Fruit fly (Drosophila melanogaster) whole organism, embryonic: ENCODE results near the gene CG31819.

Source experiments
- B-H1 ChIP-seq: fragments of 200-800 bp; sonication (Bioruptor generic); IDR thresholded peaks from 3 replicates; pipeline ENCODE4 v1.3.6; 2022; ENCODE audit warnings: missing biosample characterization, missing genetic modification characterization
- CG10462 ChIP-seq: fragments of 200-800 bp; sonication (Bioruptor generic); optimal IDR thresholded peaks from 2 replicates; lab custom pipeline; 2016; ENCODE audit warnings: missing biosample characterization, missing genetic modification characterization
- CG11560 ChIP-seq: fragments of 200-800 bp; sonication (Bioruptor generic); IDR thresholded peaks from 3 replicates; pipeline ENCODE4 v1.3.6; 2022; ENCODE audit warnings: missing biosample characterization, missing genetic modification characterization
- CG12104 ChIP-seq: fragments of 200-800 bp; sonication (Bioruptor generic); optimal IDR thresholded peaks from 3 replicates; lab custom pipeline; 2016; ENCODE audit warnings: missing biosample characterization, missing genetic modification characterization
- CG14965 ChIP-seq: fragments of 200-800 bp; sonication (Bioruptor generic); optimal IDR thresholded peaks from 2 replicates; lab custom pipeline; 2016; ENCODE audit warnings: missing biosample characterization, missing genetic modification characterization, borderline replicate concordance
- CG15011 ChIP-seq: fragments of 200-800 bp; sonication (Bioruptor generic); optimal IDR thresholded peaks from 3 replicates; lab custom pipeline; 2018; ENCODE audit warnings: missing biosample characterization, mild to moderate bottlenecking, missing genetic modification characterization
- CG17361 ChIP-seq: fragments of 200-800 bp; sonication (Bioruptor generic); IDR thresholded peaks from 3 replicates; pipeline ENCODE4 v1.3.6; 2022; ENCODE audit warnings: missing biosample characterization, missing genetic modification characterization
- CG1832 ChIP-seq: fragments of 200-800 bp; sonication (Bioruptor generic); optimal IDR thresholded peaks from 2 replicates; lab custom pipeline; 2017; ENCODE audit warnings: missing biosample characterization, mild to moderate bottlenecking, missing genetic modification characterization, inconsistent platforms
- CG2116 ChIP-seq: fragments of 200-800 bp; sonication (Bioruptor generic); optimal IDR thresholded peaks from 3 replicates; lab custom pipeline; 2018; ENCODE audit warnings: missing biosample characterization, mild to moderate bottlenecking, missing genetic modification characterization
- CG2129 ChIP-seq: fragments of 200-800 bp; sonication (Bioruptor generic); IDR thresholded peaks from 2 replicates; pipeline ENCODE4 v1.3.6; 2022; ENCODE audit warnings: missing biosample characterization, missing genetic modification characterization; ENCODE audit not compliant: partially characterized antibody
- CG30431 ChIP-seq: fragments of 200-800 bp; sonication (Bioruptor generic); optimal IDR thresholded peaks from 2 replicates; lab custom pipeline; 2017; ENCODE audit warnings: missing biosample characterization, missing genetic modification characterization
- CG3065 ChIP-seq: fragments of 200-800 bp; sonication (Bioruptor generic); optimal IDR thresholded peaks from 2 replicates; lab custom pipeline; 2016; ENCODE audit warnings: missing biosample characterization, missing genetic modification characterization
- CG31365 ChIP-seq: fragments of 200-800 bp; sonication (Bioruptor generic); optimal IDR thresholded peaks from 2 replicates; lab custom pipeline; 2018; ENCODE audit warnings: missing biosample characterization, mild to moderate bottlenecking, missing genetic modification characterization
- CG33213 ChIP-seq: fragments of 200-800 bp; sonication (Bioruptor generic); optimal IDR thresholded peaks from 3 replicates; lab custom pipeline; 2016; ENCODE audit warnings: missing biosample characterization, missing genetic modification characterization
- CG4328 ChIP-seq: fragments of 200-800 bp; sonication (Bioruptor generic); optimal IDR thresholded peaks from 3 replicates; lab custom pipeline; 2017; ENCODE audit warnings: missing biosample characterization, missing genetic modification reagents, missing genetic modification characterization
- CG43689 ChIP-seq: fragments of 200-800 bp; sonication (Bioruptor generic); IDR thresholded peaks from 2 replicates; pipeline ENCODE4 v1.3.6; 2022; ENCODE audit warnings: missing biosample characterization, missing genetic modification characterization
- CG4424 ChIP-seq: fragments of 200-800 bp; sonication (Bioruptor generic); optimal IDR thresholded peaks from 3 replicates; lab custom pipeline; 2016; ENCODE audit warnings: missing biosample characterization, missing genetic modification characterization
- CG8281 ChIP-seq: fragments of 200-800 bp; sonication (Bioruptor generic); optimal IDR thresholded peaks from 2 replicates; lab custom pipeline; 2018; ENCODE audit warnings: missing biosample characterization, mild to moderate bottlenecking, missing genetic modification characterization, moderate library complexity
- Dbx ChIP-seq: fragments of 200-800 bp; sonication (Bioruptor generic); IDR thresholded peaks from 3 replicates; pipeline ENCODE4 v1.3.6; 2022; ENCODE audit warnings: missing biosample characterization, missing genetic modification characterization
- Fer1 ChIP-seq: fragments of 200-800 bp; sonication (Bioruptor generic); optimal IDR thresholded peaks from 2 replicates; lab custom pipeline; 2017; ENCODE audit warnings: missing biosample characterization, mild to moderate bottlenecking, missing genetic modification characterization
- HLH54F ChIP-seq: fragments of 200-800 bp; sonication (Bioruptor generic); optimal IDR thresholded peaks from 3 replicates; lab custom pipeline; 2016; ENCODE audit warnings: missing biosample characterization, missing genetic modification characterization
- Hmr ChIP-seq: fragments of 200-800 bp; sonication (Bioruptor generic); optimal IDR thresholded peaks from 3 replicates; lab custom pipeline; 2017; ENCODE audit warnings: mild to moderate bottlenecking, missing biosample characterization, missing genetic modification reagents, missing genetic modification characterization
- Lpt ChIP-seq: fragments of >200 bp; optimal IDR thresholded peaks from 2 replicates; lab custom pipeline; 2018; ENCODE audit warnings: missing biosample characterization, missing genetic modification characterization
- MESR4 ChIP-seq: fragments of 200-800 bp; sonication (Bioruptor generic); optimal IDR thresholded peaks from 2 replicates; lab custom pipeline; 2018; ENCODE audit warnings: missing biosample characterization, mild to moderate bottlenecking, missing genetic modification characterization, moderate library complexity
- Rfx ChIP-seq: fragments of 200-800 bp; sonication (Bioruptor generic); IDR thresholded peaks from 2 replicates; pipeline ENCODE4 v1.3.6; 2022; ENCODE audit warnings: missing biosample characterization, missing genetic modification characterization
- Ssrp ChIP-seq: fragments of 200-800 bp; sonication (Bioruptor generic); optimal IDR thresholded peaks from 2 replicates; lab custom pipeline; 2018; ENCODE audit warnings: missing biosample characterization, mild to moderate bottlenecking, missing genetic modification characterization, moderate library complexity
- Trl ChIP-seq, 3 experiments: fragments of >200 bp in 2 of 3; fragments of 200-800 bp in 1 of 3; sonication (Bioruptor generic) in 1 of 3; optimal IDR thresholded peaks; 2 replicates in 1 of 3; 3 replicates in 2 of 3; lab custom pipeline; 2016 to 2017; ENCODE audit warnings: missing biosample characterization in 1 of 3, missing genetic modification characterization in 1 of 3
- Xrp1 ChIP-seq: fragments of 200-800 bp; sonication (Bioruptor generic); IDR thresholded peaks from 2 replicates; pipeline ENCODE4 v1.3.6; 2022; ENCODE audit warnings: missing biosample characterization, missing genetic modification characterization
- al ChIP-seq: fragments of 200-800 bp; sonication (Bioruptor generic); IDR thresholded peaks from 2 replicates; pipeline ENCODE4 v1.3.6; 2022; ENCODE audit warnings: missing biosample characterization, missing genetic modification characterization
- ase ChIP-seq: fragments of 200-800 bp; sonication (Bioruptor generic); IDR thresholded peaks from 3 replicates; pipeline ENCODE4 v1.3.6; 2022; ENCODE audit warnings: missing biosample characterization, missing genetic modification characterization
- bbx ChIP-seq: fragments of 200-800 bp; sonication (Bioruptor generic); IDR thresholded peaks from 2 replicates; pipeline ENCODE4 v1.3.6; 2022; ENCODE audit warnings: missing biosample characterization, missing genetic modification characterization; ENCODE audit not compliant: partially characterized antibody
- cad ChIP-seq: fragments of >200 bp; optimal IDR thresholded peaks from 2 replicates; lab custom pipeline; 2017; ENCODE audit warnings: missing biosample characterization, missing genetic modification characterization
- dpn ChIP-seq, 2 experiments: fragments of 200-800 bp; sonication (Bioruptor generic); optimal IDR thresholded peaks; 3 replicates each; lab custom pipeline; 2016; ENCODE audit warnings: missing biosample characterization in 2 of 2, missing genetic modification characterization in 2 of 2
- fd96Cb ChIP-seq: fragments of 200-800 bp; sonication (Bioruptor generic); optimal IDR thresholded peaks from 2 replicates; lab custom pipeline; 2018; ENCODE audit warnings: missing biosample characterization, mild to moderate bottlenecking, missing genetic modification characterization, moderate library complexity
- gt ChIP-seq: fragments of 200-800 bp; sonication (Bioruptor generic); IDR thresholded peaks from 2 replicates; pipeline ENCODE4 v1.3.6; 2022; ENCODE audit warnings: missing biosample characterization, missing genetic modification characterization
- hkb ChIP-seq, 2 experiments: fragments of 200-800 bp in 1 of 2; fragments of >200 bp in 1 of 2; sonication (Bioruptor generic) in 1 of 2; IDR thresholded peaks in 1 of 2; optimal IDR thresholded peaks in 1 of 2; 2 replicates each; pipeline versions ENCODE4 v1.3.6 to Lab custom; 2017 to 2022; ENCODE audit warnings: missing biosample characterization in 1 of 2, missing genetic modification characterization in 1 of 2
- ken ChIP-seq: fragments of 200-800 bp; sonication (Bioruptor generic); IDR thresholded peaks from 3 replicates; pipeline ENCODE4 v1.3.6; 2022; ENCODE audit warnings: missing biosample characterization, missing genetic modification characterization
- luna ChIP-seq: fragments of 200-800 bp; sonication (Bioruptor generic); optimal IDR thresholded peaks from 2 replicates; lab custom pipeline; 2016; ENCODE audit warnings: missing biosample characterization, missing genetic modification characterization
- nerfin-1 ChIP-seq: fragments of 200-800 bp; sonication (Bioruptor generic); optimal IDR thresholded peaks from 3 replicates; lab custom pipeline; 2019; ENCODE audit warnings: missing biosample characterization, mild to moderate bottlenecking, missing genetic modification characterization, moderate library complexity
- prd ChIP-seq, 3 experiments: fragments of >200 bp in 2 of 3; fragments of 200-800 bp in 1 of 3; sonication (Bioruptor generic) in 1 of 3; optimal IDR thresholded peaks in 2 of 3; IDR thresholded peaks in 1 of 3; 2 replicates in 2 of 3; 3 replicates in 1 of 3; pipeline versions ENCODE4 v1.3.6 to Lab custom; 2017 to 2022; ENCODE audit warnings: missing biosample characterization in 1 of 3, missing genetic modification characterization in 1 of 3
- repo ChIP-seq: fragments of 200-800 bp; sonication (Bioruptor generic); optimal IDR thresholded peaks from 2 replicates; lab custom pipeline; 2016; ENCODE audit warnings: missing biosample characterization, missing genetic modification characterization
- row ChIP-seq: fragments of 200-800 bp; sonication (Bioruptor generic); IDR thresholded peaks from 3 replicates; pipeline ENCODE4 v1.3.6; 2022; ENCODE audit warnings: missing biosample characterization, missing genetic modification characterization
- scrt ChIP-seq: fragments of 200-800 bp; sonication (Bioruptor generic); optimal IDR thresholded peaks from 2 replicates; lab custom pipeline; 2018; ENCODE audit warnings: missing biosample characterization, mild to moderate bottlenecking, missing genetic modification characterization, moderate library complexity
- sim ChIP-seq: fragments of 200-800 bp; sonication (Bioruptor generic); IDR thresholded peaks from 2 replicates; pipeline ENCODE4 v1.3.6; 2022; ENCODE audit warnings: missing biosample characterization, missing genetic modification characterization
- stwl ChIP-seq: fragments of 200-800 bp; sonication (Bioruptor generic); optimal IDR thresholded peaks from 3 replicates; lab custom pipeline; 2018; ENCODE audit warnings: missing biosample characterization, mild to moderate bottlenecking, missing genetic modification characterization, moderate library complexity
- twi ChIP-seq: fragments of 200-800 bp; optimal IDR thresholded peaks from 2 replicates; lab custom pipeline; 2019; ENCODE audit warnings: missing biosample characterization, mild to moderate bottlenecking, missing genetic modification characterization, moderate library complexity
- zfh2 ChIP-seq: fragments of 200-800 bp; sonication (Bioruptor generic); optimal IDR thresholded peaks from 2 replicates; lab custom pipeline; 2016; ENCODE audit warnings: missing biosample characterization, missing genetic modification characterization

Gene CG31819

dm6 chr2L:16257227-16258071, 46.2 kb downstream of the CG31819 start, which contains the start of the genes PRL-1 and EndoGI (continued):
- TF ChIP-seq CG2129 (peak; percentile 95), CG33213 (GFP tag; lab: Kevin White, UChicago) (peak; percentile 25), ken (no peak), hkb (optimal IDR thresholded peaks at IDR 0.05; lab: Kevin White, UChicago) (no peak), hkb (GFP tag; IDR thresholded peaks at IDR 0.05; lab: Robert Waterston, UW) (peak; percentile 83), al (GFP tag; lab: Robert Waterston, UW) (peak; percentile 74; the same call in 1 of the 2 replicates), CG2116 (GFP tag; lab: Kevin White, UChicago) (peak; percentile 83), stwl (tag; lab: Kevin White, UChicago) (peak; percentile 96), zfh2 (peak; percentile 50), CG4328 (peak; percentile 71), CG12104 (GFP tag; lab: Kevin White, UChicago) (peak; percentile 74), CG43689 (no peak), twi (tag; lab: Kevin White, UChicago) (peak; percentile 54), prd (optimal IDR thresholded peaks at IDR 0.05; lab: Kevin White, UChicago) (no peak), prd (GFP tag; IDR thresholded peaks at IDR 0.05; lab: Robert Waterston, UW) (peak; percentile 65; the same call in 1 of the 3 replicates), Dbx (GFP tag; lab: Robert Waterston, UW) (peak; percentile 71; the same call in 1 of the 3 replicates), CG1832 (no peak), cad (GFP tag; lab: Kevin White, UChicago) (no peak), CG30431 (no peak), Fer1 (peak; percentile 65), Lpt (GFP tag; lab: Kevin White, UChicago) (no peak), scrt (GFP tag; lab: Kevin White, UChicago) (peak; percentile 44), Trl (optimal IDR thresholded peaks at IDR 0.05; lab: Kevin White, UChicago) (no peak), Trl (GFP tag; optimal IDR thresholded peaks at IDR 0.05; lab: Kevin White, UChicago) (no peak), MESR4 (GFP tag; lab: Kevin White, UChicago) (peak; percentile 94), CG14965 (no peak), CG4424 (GFP tag; lab: Kevin White, UChicago) (peak; percentile 63), nerfin-1 (tag; lab: Kevin White, UChicago) (peak; percentile 66), Rfx (GFP tag; lab: Robert Waterston, UW) (peak; percentile 76), bbx (GFP tag; lab: Robert Waterston, UW) (peak; percentile 100), Xrp1 (peak; percentile 77), sim (GFP tag; lab: Robert Waterston, UW) (0 out of 2 replicates have a peak, but pooled peaks have one; percentile 62), CG11560 (peak; percentile 100), Hmr (peak; percentile 84), CG15011 (no peak), B-H1 (GFP tag; lab: Robert Waterston, UW) (peak; percentile 59; the same call in 1 of the 3 replicates), ase (peak; percentile 39; the same call in 1 of the 3 replicates), gt (GFP tag; lab: Robert Waterston, UW) (no peak), HLH54F (GFP tag; lab: Kevin White, UChicago) (no peak), CG8281 (no peak), CG3065 (GFP tag; lab: Kevin White, UChicago) (peak; percentile 40), CG31365 (tag; lab: Kevin White, UChicago) (no peak), CG10462 (GFP tag; lab: Kevin White, UChicago) (peak; percentile 19), repo (GFP tag; lab: Kevin White, UChicago) (peak; percentile 10), fd96Cb (tag; lab: Kevin White, UChicago) (peak; percentile 57), dpn (GFP tag; optimal IDR thresholded peaks at IDR 0.05; lab: Kevin White, UChicago) (peak; percentile 1 to 73), luna (GFP tag; lab: Kevin White, UChicago) (no peak), row (GFP tag; lab: Robert Waterston, UW) (peak; percentile 93), Ssrp (tag; lab: Kevin White, UChicago) (peak; percentile 54), CG17361 (GFP tag; lab: Robert Waterston, UW) (peak; percentile 85)
